Worm (Caenorhabditis elegans): ENCODE measurements around the gene nhr-119.

- TF ChIP-seq unc-39 (tag; optimal IDR thresholded peaks at IDR 0.05) (no peak), elt-1 (tag; optimal IDR thresholded peaks at IDR 0.05) (no peak)
Observed at ce11 chrII:2845674-2846073, 45.3 kb upstream of the nhr-119 start.

Measured in whole organism, L3 larva.